Fruit fly (Drosophila melanogaster) whole organism, prepupa: ENCODE measurements around the gene unc.

Source experiments
- Blimp-1 ChIP-seq: fragments of 200-800 bp; sonication (Bioruptor generic); optimal IDR thresholded peaks from 3 replicates; lab custom pipeline; 2017; ENCODE audit warnings: missing biosample characterization, missing genetic modification characterization, mild to moderate bottlenecking, moderate library complexity, missing genetic modification reagents
- CG1621 ChIP-seq: fragments of 200-800 bp; sonication (Bioruptor generic); optimal IDR thresholded peaks from 3 replicates; lab custom pipeline; 2018; ENCODE audit warnings: missing biosample characterization, mild to moderate bottlenecking, missing genetic modification characterization
- CG3919 ChIP-seq: fragments of 200-800 bp; sonication (Bioruptor generic); optimal IDR thresholded peaks from 3 replicates; lab custom pipeline; 2016; ENCODE audit warnings: missing biosample characterization, missing genetic modification characterization
- CG6163 ChIP-seq: fragments of 200-800 bp; sonication (Bioruptor generic); IDR thresholded peaks from 3 replicates; pipeline ENCODE4 v1.3.6; 2022; ENCODE audit warnings: missing biosample characterization, missing genetic modification characterization
- CG6276 ChIP-seq: fragments of 200-800 bp; sonication (Bioruptor generic); optimal IDR thresholded peaks from 2 replicates; lab custom pipeline; 2017; ENCODE audit warnings: missing biosample characterization, mild to moderate bottlenecking, missing genetic modification characterization
- Eip78C ChIP-seq: fragments of 200-800 bp; sonication (Bioruptor generic); peaks from one replicate; lab custom pipeline; 2016; ENCODE audit warnings: missing biosample characterization, missing genetic modification characterization
- Hr38 ChIP-seq: sonication (Bioruptor generic); optimal IDR thresholded peaks from 2 replicates; lab custom pipeline; 2016; ENCODE audit warnings: missing biosample characterization, missing genetic modification characterization
- esn ChIP-seq: fragments of 200-800 bp; sonication (Bioruptor generic); optimal IDR thresholded peaks from 2 replicates; lab custom pipeline; 2016; ENCODE audit warnings: missing biosample characterization, mild to moderate bottlenecking, missing genetic modification characterization, moderate library complexity

DNA sequence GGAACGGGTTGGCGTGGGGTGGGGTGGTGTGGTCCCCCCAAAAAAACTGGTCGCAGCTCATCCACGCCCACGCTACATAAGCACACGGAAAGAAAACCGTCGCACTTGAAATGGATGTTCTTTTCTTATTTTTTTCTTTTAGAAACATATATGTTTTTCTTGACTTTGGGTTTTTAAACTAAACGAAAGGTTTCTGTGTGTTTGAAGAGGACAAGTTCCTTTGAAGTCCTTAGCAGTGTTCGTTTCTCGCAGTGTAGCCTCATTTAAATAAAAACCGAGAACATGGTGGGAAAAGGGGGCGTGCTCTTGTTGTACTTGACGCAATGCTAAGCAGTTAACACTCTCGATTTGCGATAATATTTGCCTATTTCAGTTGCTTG lies 42.4 kb downstream of the unc start:
- TF ChIP-seq CG3919 (GFP tag; lab: Kevin White, UChicago) (peak; percentile 66), esn (GFP tag; lab: Kevin White, UChicago) (peak; percentile 71), Hr38 (GFP tag; lab: Kevin White, UChicago) (no peak), CG6163 (GFP tag; lab: Robert Waterston, UW) (peak; percentile 86), Eip78C (peak; percentile 89), CG1621 (no peak), Blimp-1 (GFP tag; lab: Kevin White, UChicago) (no peak), CG6276 (peak; percentile 73)
